Worm (Caenorhabditis elegans) whole organism, early embryonic: ENCODE data around the gene Y37D8A.8.

Experiments used
- ama-1 ChIP-seq: fragments of 150-350 bp; optimal IDR thresholded peaks from 2 replicates; lab custom pipeline; 2014
- ceh-13 ChIP-seq: fragments of 200-800 bp; sonication (Bioruptor generic); optimal IDR thresholded peaks from 2 replicates; lab custom pipeline; 2018; ENCODE audit warnings: mild to moderate bottlenecking, missing genetic modification characterization, missing compliant biosample characterization
- ceh-36 ChIP-seq: sonication (generic microtip); optimal IDR thresholded peaks from 2 replicates; lab custom pipeline; 2016; ENCODE audit warnings: missing genetic modification characterization, inconsistent platforms, missing compliant biosample characterization
- ets-7 ChIP-seq: sonication (generic microtip); optimal IDR thresholded peaks from 2 replicates; lab custom pipeline; 2016; ENCODE audit warnings: missing genotype, missing genetic modification characterization, missing compliant biosample characterization
- flt-1 ChIP-seq: fragments of 200-800 bp; sonication (Bioruptor generic); IDR thresholded peaks from 2 replicates; pipeline ENCODE4 v1.3.6; 2022; ENCODE audit warnings: missing genetic modification characterization, missing compliant biosample characterization
- hmbx-1 ChIP-seq: sonication (generic microtip); optimal IDR thresholded peaks from 2 replicates; lab custom pipeline; 2016; ENCODE audit warnings: mild to moderate bottlenecking, missing genetic modification characterization, missing compliant biosample characterization
- sea-1 ChIP-seq: fragments of 200-800 bp; sonication (Bioruptor generic); conservative IDR thresholded peaks from 2 replicates; pipeline ENCODE4 v1.3.6; 2022; ENCODE audit warnings: missing genetic modification characterization, missing compliant biosample characterization

DNA sequence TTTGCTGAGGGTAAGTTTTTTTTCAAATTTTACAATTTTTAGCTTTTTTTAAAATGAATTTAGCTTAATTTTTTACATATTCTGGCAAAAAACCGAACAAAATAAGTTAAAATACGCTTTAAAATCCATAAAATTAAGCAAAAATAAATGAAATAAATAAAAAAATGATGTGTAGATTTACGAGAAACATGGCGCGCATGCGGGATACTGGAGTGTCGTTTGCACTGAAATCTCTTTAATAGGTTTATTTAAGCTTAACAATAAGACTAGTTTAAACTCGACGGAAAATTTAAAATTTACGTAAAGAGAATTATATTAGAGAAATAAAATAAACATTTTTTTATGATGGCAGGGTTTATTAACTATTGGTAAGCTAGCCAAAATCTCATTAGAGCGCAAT, 43.4 kb upstream of the Y37D8A.8 start:
- no peak for TF ChIP-seq ceh-13 (GFP tag; lab: Kevin White, UChicago)
- no peak for TF ChIP-seq ceh-36 (tag; lab: Kevin White, UChicago)
- TF ChIP-seq sea-1 (GFP tag; lab: Robert Waterston, UW): no peak
- no peak for TF ChIP-seq ama-1
- TF ChIP-seq ets-7: no peak
- TF ChIP-seq flt-1 (GFP tag; lab: Robert Waterston, UW): no peak
- no peak for TF ChIP-seq hmbx-1 (tag; lab: Kevin White, UChicago)
